Worm (Caenorhabditis elegans): ENCODE data around the gene Y57E12AL.2.
"Not testable (repeated sequence)": the region's sequence is repeated elsewhere in the genome, so short reads cannot be mapped to it uniquely, and the experiment has no call there.

Y57E12AL.2 gene

ce11 chrV:7057795-7058194 lies at the start of gene Y57E12AL.2:
Gene Y57E12AL.2, plus strand, starts transcription at chrV:7058095.
- TF ChIP-seq daf-12 (tag; optimal IDR thresholded peaks at IDR 0.05); nhr-43 (tag; optimal IDR thresholded peaks at IDR 0.05; ENCODE audit: poor library complexity, severe bottlenecking); ceh-9 (tag; optimal IDR thresholded peaks at IDR 0.05): not testable (repeated sequence)

ce11 chrV:7009461-7009860 lies 48.4 kb upstream of the Y57E12AL.2 start, which contains the start of gene C33G8.2:
Gene C33G8.2, plus strand, starts transcription at chrV:7009761.
- TF ChIP-seq tbx-2 (tag; optimal IDR thresholded peaks at IDR 0.05): no peak

- no peak for TF ChIP-seq zag-1 (tag; optimal IDR thresholded peaks at IDR 0.05)
- TF ChIP-seq egl-5 (tag; optimal IDR thresholded peaks at IDR 0.05): no peak
- TF ChIP-seq nhr-11 (tag; optimal IDR thresholded peaks at IDR 0.05): no peak
- no peak for TF ChIP-seq aly-2 (tag; optimal IDR thresholded peaks at IDR 0.05)
Measured at ce11 chrV:7012617-7013016, 45.3 kb upstream of the Y57E12AL.2 start, which contains the start of gene srw-127. Gene srw-127, plus strand, starts transcription at chrV:7012917.

- TF ChIP-seq fkh-10 (GFP tag; optimal IDR thresholded peaks at IDR 0.05) (no peak), nfya-1 (tag; optimal IDR thresholded peaks at IDR 0.05; ENCODE audit: insufficient read depth) (no peak), ceh-82 (tag; optimal IDR thresholded peaks at IDR 0.05) (no peak), nhr-76 (tag; optimal IDR thresholded peaks at IDR 0.05) (no peak), nhr-12 (tag; optimal IDR thresholded peaks at IDR 0.05) (no peak), elt-2 (tag; optimal IDR thresholded peaks at IDR 0.05) (no peak), pha-4 (tag; optimal IDR thresholded peaks at IDR 0.05) (no peak), ZK546.5 (tag; optimal IDR thresholded peaks at IDR 0.05) (no peak), mdl-1 (tag; optimal IDR thresholded peaks at IDR 0.05) (no peak), fos-1 (tag; optimal IDR thresholded peaks at IDR 0.05) (no peak), nhr-43 (tag; optimal IDR thresholded peaks at IDR 0.05; ENCODE audit: poor library complexity, severe bottlenecking) (no peak), R02D3.7 (tag; optimal IDR thresholded peaks at IDR 0.05) (no peak)
Measured at ce11 chrV:7015872-7016271, 42.0 kb upstream of the Y57E12AL.2 start, which contains the start of gene C33G8.13. Gene C33G8.13, minus strand, starts transcription at chrV:7015972.

- no peak for TF ChIP-seq mml-1 (tag; optimal IDR thresholded peaks at IDR 0.05)
- no peak for TF ChIP-seq lin-39 (tag; optimal IDR thresholded peaks at IDR 0.05)
- TF ChIP-seq egl-27 (tag; optimal IDR thresholded peaks at IDR 0.05): no peak
- TF ChIP-seq hmg-11 (tag; optimal IDR thresholded peaks at IDR 0.05): no peak
- no peak for TF ChIP-seq skn-1 (tag; optimal IDR thresholded peaks at IDR 0.05)
- TF ChIP-seq nhr-77 (tag; optimal IDR thresholded peaks at IDR 0.05): no peak
- no peak for TF ChIP-seq fos-1 (tag; optimal IDR thresholded peaks at IDR 0.05)
- TF ChIP-seq zag-1 (tag; optimal IDR thresholded peaks at IDR 0.05): no peak
- no peak for TF ChIP-seq ZK546.5 (tag; optimal IDR thresholded peaks at IDR 0.05)
- TF ChIP-seq ama-1 (optimal IDR thresholded peaks at IDR 0.05): no peak
- no peak for TF ChIP-seq ceh-9 (tag; optimal IDR thresholded peaks at IDR 0.05)
- no peak for TF ChIP-seq unc-62 (GFP tag; optimal IDR thresholded peaks at IDR 0.05)
- no peak for TF ChIP-seq ztf-11 (tag; optimal IDR thresholded peaks at IDR 0.05)
- TF ChIP-seq lin-15B (tag; optimal IDR thresholded peaks at IDR 0.05): no peak
- no peak for TF ChIP-seq ztf-4 (tag; optimal IDR thresholded peaks at IDR 0.05)
- TF ChIP-seq nhr-25 (tag; optimal IDR thresholded peaks at IDR 0.05): no peak
Measured at ce11 chrV:7017059-7017458, 40.8 kb upstream of the Y57E12AL.2 start, which contains the start of gene srsx-32. Gene srsx-32, plus strand, starts transcription at chrV:7017359.

- no peak for TF ChIP-seq eor-1 (tag; optimal IDR thresholded peaks at IDR 0.05)
- no peak for TF ChIP-seq unc-62 (GFP tag; optimal IDR thresholded peaks at IDR 0.05)
- TF ChIP-seq nhr-25 (tag; optimal IDR thresholded peaks at IDR 0.05): no peak
- no peak for TF ChIP-seq mdl-1 (tag; optimal IDR thresholded peaks at IDR 0.05)
- no peak for TF ChIP-seq nhr-67 (tag; optimal IDR thresholded peaks at IDR 0.05)
- TF ChIP-seq nhr-23 (tag; optimal IDR thresholded peaks at IDR 0.05): no peak
Measured at ce11 chrV:7021772-7022171, 36.1 kb upstream of the Y57E12AL.2 start, which contains the start of gene F20A1.4. Gene F20A1.4, minus strand, starts transcription at chrV:7021872.
